Worm (Caenorhabditis elegans): ENCODE data around the gene T25F10.1.

DNA sequence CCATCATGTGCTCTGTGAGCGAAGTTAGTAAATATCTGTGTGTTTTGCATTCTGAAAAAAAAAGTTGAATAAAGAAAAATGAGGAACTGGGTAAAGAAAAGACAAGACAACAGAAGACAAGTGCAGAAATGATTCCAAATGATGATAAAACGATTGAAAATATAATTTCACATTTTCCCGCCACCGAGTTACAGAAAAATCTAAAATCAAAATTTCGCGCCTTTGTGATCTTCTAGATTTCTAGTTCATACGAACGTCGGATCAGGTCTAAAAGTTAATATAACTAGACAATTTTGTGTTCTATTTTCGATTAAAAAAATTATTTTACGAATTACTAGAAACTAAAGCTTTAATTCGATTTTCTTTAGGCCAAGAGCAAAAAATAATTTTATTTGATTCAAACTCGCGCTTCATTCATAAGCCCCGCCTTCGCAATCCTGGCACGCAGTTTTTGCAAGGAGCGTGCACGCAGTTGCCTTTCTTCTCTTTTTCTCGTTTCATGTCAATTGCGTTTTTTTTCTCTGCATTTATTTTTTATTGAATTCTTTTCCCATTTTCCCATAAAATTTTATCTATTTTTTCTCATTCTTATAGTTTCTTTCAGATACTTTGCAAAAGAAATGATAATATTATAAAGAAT lies 16.7 kb downstream of the T25F10.1 start, which contains the start of the genes spn-4 and spe-39:
- no peak for TF ChIP-seq nhr-77 (tag; optimal IDR thresholded peaks at IDR 0.05)
- TF ChIP-seq sup-37 (GFP tag; optimal IDR thresholded peaks at IDR 0.05): no peak
- peak; percentile 57 for TF ChIP-seq lin-15B (tag; optimal IDR thresholded peaks at IDR 0.05)
- TF ChIP-seq snu-23 (GFP tag; optimal IDR thresholded peaks at IDR 0.05): peak; percentile 84
- TF ChIP-seq mep-1 (tag; optimal IDR thresholded peaks at IDR 0.05): peak; percentile 81
- TF ChIP-seq snpc-4 (tag; optimal IDR thresholded peaks at IDR 0.05): peak; percentile 88
- TF ChIP-seq mdl-1 (tag; optimal IDR thresholded peaks at IDR 0.05): peak in 1 of 2 experiments; percentile 65
